Worm (Caenorhabditis elegans): ENCODE measurements around the gene Y119D3B.12.
"Not testable (repeated sequence)": the region's sequence is repeated elsewhere in the genome, so short reads cannot be mapped to it uniquely, and the experiment has no call there.

Y119D3B.12 gene

ce11 chrIII:1249111-1249583 is 46.8 kb downstream of the Y119D3B.12 start, which contains the start of the genes fbxa-76 and fbxa-77:
TSS of gene fbxa-76 (minus strand) at chrIII:1249161.
TSS of gene fbxa-77 (plus strand) at chrIII:1249475.
- TF ChIP-seq nfya-1 (tag; optimal IDR thresholded peaks at IDR 0.05; ENCODE audit: insufficient read depth) (peak; percentile 48), jun-1 (tag; optimal IDR thresholded peaks at IDR 0.05) (no peak), snpc-4 (tag; optimal IDR thresholded peaks at IDR 0.05) (no peak), lsy-12 (tag; optimal IDR thresholded peaks at IDR 0.05) (no peak), nhr-43 (tag; optimal IDR thresholded peaks at IDR 0.05; ENCODE audit: poor library complexity, severe bottlenecking) (no peak), pha-4 (tag; optimal IDR thresholded peaks at IDR 0.05) (peak; percentile 85), R02D3.7 (tag; optimal IDR thresholded peaks at IDR 0.05) (no peak), mdl-1 (tag; optimal IDR thresholded peaks at IDR 0.05) (no peak), ceh-28 (tag; optimal IDR thresholded peaks at IDR 0.05) (no peak), nhr-67 (tag; optimal IDR thresholded peaks at IDR 0.05) (no peak), fos-1 (tag; optimal IDR thresholded peaks at IDR 0.05) (no peak), egl-5 (tag; optimal IDR thresholded peaks at IDR 0.05) (no peak), skn-1 (tag; optimal IDR thresholded peaks at IDR 0.05) (peak; percentile 37), nhr-237 (tag; optimal IDR thresholded peaks at IDR 0.05) (no peak), elt-3 (tag; optimal IDR thresholded peaks at IDR 0.05) (no peak), fkh-2 (tag; optimal IDR thresholded peaks at IDR 0.05) (no peak), pqm-1 (tag; optimal IDR thresholded peaks at IDR 0.05) (peak; percentile 54), daf-12 (tag; optimal IDR thresholded peaks at IDR 0.05) (no peak), nhr-25 (tag; optimal IDR thresholded peaks at IDR 0.05) (no peak), hmg-11 (tag; optimal IDR thresholded peaks at IDR 0.05) (peak; percentile 62), nhr-76 (tag; optimal IDR thresholded peaks at IDR 0.05) (no peak), egl-27 (tag; optimal IDR thresholded peaks at IDR 0.05) (no peak), ceh-9 (tag; optimal IDR thresholded peaks at IDR 0.05) (no peak), nhr-23 (tag; optimal IDR thresholded peaks at IDR 0.05) (no peak), ztf-4 (tag; optimal IDR thresholded peaks at IDR 0.05) (no peak), lin-39 (tag; optimal IDR thresholded peaks at IDR 0.05) (peak; percentile 3), aly-2 (tag; optimal IDR thresholded peaks at IDR 0.05) (no peak), elt-2 (tag; optimal IDR thresholded peaks at IDR 0.05) (peak; percentile 78), ceh-16 (tag; optimal IDR thresholded peaks at IDR 0.05) (no peak), elt-1 (tag; optimal IDR thresholded peaks at IDR 0.05) (no peak), ztf-11 (tag; optimal IDR thresholded peaks at IDR 0.05) (no peak), lin-15B (tag; optimal IDR thresholded peaks at IDR 0.05) (peak; percentile 25), ama-1 (optimal IDR thresholded peaks at IDR 0.05) (no peak)

ce11 chrIII:1256519-1256918 is 54.2 kb downstream of the Y119D3B.12 start, which contains the start of gene fbxa-208:
TSS of gene fbxa-208 (plus strand) at chrIII:1256819.
- TF ChIP-seq R02D3.7 (tag; optimal IDR thresholded peaks at IDR 0.05); egl-5 (tag; optimal IDR thresholded peaks at IDR 0.05); nhr-43 (tag; optimal IDR thresholded peaks at IDR 0.05; ENCODE audit: poor library complexity, severe bottlenecking): not testable (repeated sequence)
